Fruit fly (Drosophila melanogaster): Measurements from ENCODE around the gene Mec2.

Mec2 gene

dm6 chrX:19187624-19188085, at the start of gene Mec2:
Mec2 (plus strand) TSS chrX:19188035.
- peak; percentile 80 for TF ChIP-seq CG17801 (GFP tag; optimal IDR thresholded peaks at IDR 0.05; ENCODE audit: partially characterized antibody)

- no peak for TF ChIP-seq CG17801 (GFP tag; optimal IDR thresholded peaks at IDR 0.05; ENCODE audit: partially characterized antibody)
Observed at dm6 chrX:19144785-19145422, 42.9 kb upstream of the Mec2 start.

DNA sequence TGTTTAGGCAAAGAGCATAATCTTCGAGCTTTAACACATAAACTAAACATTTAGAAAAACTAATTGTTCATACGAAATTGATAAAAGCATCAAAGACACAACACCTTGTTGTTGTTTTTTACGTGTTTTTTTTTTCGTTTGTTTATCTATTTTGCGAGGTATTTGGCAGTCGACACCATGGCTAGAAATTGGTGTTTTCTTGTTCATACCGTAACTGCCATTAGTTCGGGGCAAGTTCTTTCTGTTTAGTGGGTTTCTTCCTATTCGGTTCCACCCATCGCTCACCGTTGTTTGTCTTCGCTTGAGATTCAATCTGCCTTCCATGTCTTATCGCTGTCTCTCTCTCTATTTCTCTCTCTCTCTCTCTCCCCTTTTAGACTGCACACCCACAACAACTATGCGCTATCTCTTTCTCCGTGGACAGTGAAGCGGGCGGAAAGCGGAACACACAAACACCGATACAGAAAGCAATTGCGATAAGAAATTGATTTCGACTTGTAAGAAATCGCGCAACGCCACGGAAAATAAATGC, 41.3 kb upstream of the Mec2 start:
- no peak for TF ChIP-seq CG17801 (GFP tag; optimal IDR thresholded peaks at IDR 0.05; ENCODE audit: partially characterized antibody)

DNA sequence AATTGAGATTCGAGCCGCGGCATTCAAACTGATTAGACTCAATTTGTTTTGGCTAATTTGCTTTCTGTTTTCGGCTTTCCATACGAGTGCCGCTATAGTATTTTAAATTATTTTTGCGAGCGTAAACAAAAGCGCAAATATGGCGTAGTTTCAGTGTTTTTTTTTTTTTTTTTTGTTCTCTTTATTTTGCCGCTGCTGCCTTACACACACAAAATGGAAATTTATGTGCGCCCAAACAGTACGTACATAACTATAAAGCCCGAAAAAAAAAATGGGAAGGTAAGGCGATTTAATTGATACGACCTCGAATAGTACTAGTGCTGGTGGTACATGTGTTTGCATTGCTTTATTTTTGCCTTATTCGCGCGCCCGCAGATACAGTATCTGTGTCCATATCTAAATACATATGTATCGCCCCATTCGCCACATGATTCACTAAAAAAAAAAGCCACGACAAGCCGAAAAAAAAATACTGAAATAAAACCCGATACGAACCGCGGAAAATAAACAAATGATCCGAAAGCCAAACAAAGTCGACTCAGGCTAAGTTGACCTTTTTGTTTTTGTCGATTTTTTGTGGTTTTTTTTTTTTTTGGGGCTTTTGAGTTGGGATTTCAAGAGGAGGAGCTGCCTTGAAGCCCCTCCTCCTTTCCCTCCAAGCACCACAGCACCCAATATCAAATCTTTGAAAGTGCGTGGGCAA, 39.7 kb upstream of the Mec2 start:
- TF ChIP-seq CG17801 (GFP tag; optimal IDR thresholded peaks at IDR 0.05; ENCODE audit: partially characterized antibody) = peak; percentile 68

dm6 chrX:19148798-19149510, 38.9 kb upstream of the Mec2 start:
- TF ChIP-seq CG17801 (GFP tag; optimal IDR thresholded peaks at IDR 0.05; ENCODE audit: partially characterized antibody) = no peak

DNA sequence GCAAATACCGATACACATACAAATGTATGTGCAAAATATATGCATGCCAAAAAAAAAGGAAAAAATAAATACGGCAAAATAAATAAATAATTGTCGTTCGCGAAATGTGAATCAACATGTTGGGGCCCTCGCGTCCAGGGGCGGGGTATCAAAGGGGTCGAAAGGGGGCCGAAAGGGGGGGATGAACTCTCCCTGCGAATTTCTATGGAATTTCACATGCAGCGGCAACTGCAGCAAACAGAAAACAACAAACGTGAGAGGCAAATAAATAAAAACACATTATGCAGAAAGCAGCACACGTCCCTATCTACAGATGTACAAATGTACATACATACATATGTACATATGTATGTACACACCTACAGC, 38.3 kb upstream of the Mec2 start:
- TF ChIP-seq CG17801 (GFP tag; optimal IDR thresholded peaks at IDR 0.05; ENCODE audit: partially characterized antibody) = no peak

DNA sequence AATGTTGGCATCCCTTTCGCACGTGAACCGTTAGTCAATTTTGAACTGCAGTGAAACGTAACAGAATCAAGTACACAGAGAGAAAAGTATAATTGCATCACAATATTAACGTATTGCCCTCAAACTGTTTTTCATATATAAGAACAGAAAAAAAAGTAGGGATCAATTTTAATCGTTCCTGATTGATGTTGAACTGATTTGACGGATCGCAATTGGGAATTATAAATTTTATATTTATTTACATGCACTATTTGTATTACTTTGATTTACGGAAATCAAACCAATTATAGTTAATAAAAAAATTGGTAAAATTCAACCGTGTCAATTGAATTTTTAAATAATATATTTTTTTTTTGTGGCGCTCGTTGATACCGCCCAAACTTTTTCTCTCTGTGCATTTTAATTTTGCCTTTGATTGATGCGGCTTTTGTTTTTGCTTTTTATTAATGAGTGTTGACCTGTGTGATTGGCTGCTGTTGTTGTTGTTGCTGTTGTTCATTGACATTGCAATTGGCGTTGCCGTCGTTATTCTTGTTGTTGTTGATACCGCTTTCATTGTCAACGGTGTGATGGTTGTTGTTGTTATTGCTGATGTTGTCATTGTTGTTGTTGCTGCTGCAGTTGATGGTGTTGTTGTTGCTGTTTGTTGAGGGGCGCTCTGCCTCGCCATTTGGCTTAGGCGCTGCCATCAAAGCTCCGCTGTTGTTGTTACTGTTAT, 35.1 kb upstream of the Mec2 start:
- peak; percentile 65 for TF ChIP-seq CG17801 (GFP tag; optimal IDR thresholded peaks at IDR 0.05; ENCODE audit: partially characterized antibody)

dm6 chrX:19153288-19154130, 34.3 kb upstream of the Mec2 start:
- TF ChIP-seq CG17801 (GFP tag; optimal IDR thresholded peaks at IDR 0.05; ENCODE audit: partially characterized antibody) = peak; percentile 24

dm6 chrX:19154249-19154648, 33.6 kb upstream of the Mec2 start:
- no peak for TF ChIP-seq CG17801 (GFP tag; optimal IDR thresholded peaks at IDR 0.05; ENCODE audit: partially characterized antibody)

- peak; percentile 85 for TF ChIP-seq CG17801 (GFP tag; optimal IDR thresholded peaks at IDR 0.05; ENCODE audit: partially characterized antibody)
Observed at dm6 chrX:19154998-19155397, 32.8 kb upstream of the Mec2 start.

DNA sequence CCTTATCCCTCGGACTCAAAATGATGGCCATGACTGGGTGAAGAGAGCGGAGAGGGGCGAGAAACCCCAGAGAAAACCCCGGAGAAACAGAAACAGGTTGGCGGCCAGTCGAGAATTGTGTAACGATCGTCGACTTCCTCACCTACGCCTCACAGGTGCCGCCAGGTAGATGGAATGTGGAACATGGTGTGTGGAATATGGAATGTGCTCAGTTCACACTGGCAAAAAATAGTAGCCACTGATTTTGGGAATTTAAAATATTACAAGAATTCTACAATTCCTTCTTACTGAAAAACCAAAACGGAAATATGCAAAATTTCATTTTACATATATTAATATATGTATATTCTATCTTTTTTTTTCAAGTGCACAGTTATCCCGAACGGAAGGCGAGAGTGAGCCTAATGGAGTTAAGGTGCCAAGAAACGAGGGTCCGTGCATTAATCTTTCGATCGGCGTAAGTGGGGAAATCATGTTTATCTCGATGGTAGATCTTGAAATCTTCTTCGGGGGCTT, 31.9 kb upstream of the Mec2 start:
- no peak for TF ChIP-seq CG17801 (GFP tag; optimal IDR thresholded peaks at IDR 0.05; ENCODE audit: partially characterized antibody)

dm6 chrX:19157471-19157870, 30.4 kb upstream of the Mec2 start:
- no peak for TF ChIP-seq CG17801 (GFP tag; optimal IDR thresholded peaks at IDR 0.05; ENCODE audit: partially characterized antibody)

- no peak for TF ChIP-seq CG17801 (GFP tag; optimal IDR thresholded peaks at IDR 0.05; ENCODE audit: partially characterized antibody)
Observed at dm6 chrX:19158519-19159289, 29.1 kb upstream of the Mec2 start.
